Fruit fly (Drosophila melanogaster): ENCODE measurements around the gene GCS1.

Gene GCS1

DNA sequence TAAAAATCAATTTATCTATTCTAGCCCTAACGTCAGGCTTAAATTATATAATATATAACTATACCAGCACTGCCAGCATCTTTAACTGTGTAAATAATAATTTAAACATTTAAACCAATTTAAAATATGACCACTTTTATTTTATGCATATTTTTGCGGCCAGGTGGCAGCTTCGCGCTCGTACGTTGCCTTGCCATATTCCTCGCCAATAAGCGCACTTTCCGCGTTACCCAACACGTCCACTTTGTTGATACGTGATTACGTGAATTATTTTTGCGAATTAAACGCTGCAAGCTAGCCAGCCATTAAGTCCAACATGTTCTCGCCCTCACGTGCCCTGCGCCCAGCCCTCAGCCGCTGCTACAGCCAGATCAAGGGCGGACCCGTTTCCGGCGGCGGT is 2.0 kb upstream of the GCS1 start, which contains the start of gene NdufV3 (continued):
- TF ChIP-seq CG4617 (GFP tag; optimal IDR thresholded peaks at IDR 0.05; ENCODE audit: borderline replicate concordance), result peak; percentile 8
- no peak for TF ChIP-seq jing (GFP tag; optimal IDR thresholded peaks at IDR 0.05)
- no peak for TF ChIP-seq CG1832 (GFP tag; optimal IDR thresholded peaks at IDR 0.05)
- peak; percentile 11 for TF ChIP-seq nmo (GFP tag; optimal IDR thresholded peaks at IDR 0.05)
- TF ChIP-seq MBD-R2 (GFP tag; IDR thresholded peaks at IDR 0.05), result peak; percentile 51
- no peak for TF ChIP-seq CG14014 (GFP tag; IDR thresholded peaks at IDR 0.05)
- no peak for TF ChIP-seq CG13624 (GFP tag; optimal IDR thresholded peaks at IDR 0.05)
- no peak for TF ChIP-seq CG7372 (GFP tag; IDR thresholded peaks at IDR 0.05)
- no peak for TF ChIP-seq Ada2b (GFP tag; IDR thresholded peaks at IDR 0.05)
- no peak for TF ChIP-seq hbn (GFP tag; IDR thresholded peaks at IDR 0.05; ENCODE audit: partially characterized antibody)
- no peak for TF ChIP-seq rib (GFP tag; IDR thresholded peaks at IDR 0.05)
- TF ChIP-seq HLH3B (GFP tag; IDR thresholded peaks at IDR 0.05), result no peak
- TF ChIP-seq CG3065 (GFP tag; optimal IDR thresholded peaks at IDR 0.05), result no peak
- no peak for TF ChIP-seq CG17568 (GFP tag; optimal IDR thresholded peaks at IDR 0.05)
- no peak for TF ChIP-seq CG1647 (GFP tag; optimal IDR thresholded peaks at IDR 0.05)
- no peak for TF ChIP-seq otp (GFP tag; IDR thresholded peaks at IDR 0.05)
- no peak for TF ChIP-seq CG3995 (GFP tag; optimal IDR thresholded peaks at IDR 0.05)
- no peak for TF ChIP-seq CkIIα-i1 (GFP tag; IDR thresholded peaks at IDR 0.05)
- no peak for TF ChIP-seq Doc3 (GFP tag; IDR thresholded peaks at IDR 0.05; ENCODE audit: partially characterized antibody)
- TF ChIP-seq Poxn (GFP tag; IDR thresholded peaks at IDR 0.05), result no peak
- no peak for TF ChIP-seq CG10209 (GFP tag; optimal IDR thresholded peaks at IDR 0.05)
- no peak for TF ChIP-seq ato (GFP tag; IDR thresholded peaks at IDR 0.05; ENCODE audit: partially characterized antibody)
- TF ChIP-seq CG10565 (GFP tag; optimal IDR thresholded peaks at IDR 0.05), result no peak
- TF ChIP-seq lab (GFP tag; optimal IDR thresholded peaks at IDR 0.05), result peak; percentile 14
- no peak for TF ChIP-seq zf30C (GFP tag; optimal IDR thresholded peaks at IDR 0.05)
- no peak for TF ChIP-seq CG18476 (GFP tag; optimal IDR thresholded peaks at IDR 0.05)
- TF ChIP-seq Nf-YC (tag; optimal IDR thresholded peaks at IDR 0.05), result no peak
- TF ChIP-seq CG15269 (tag; optimal IDR thresholded peaks at IDR 0.05), result no peak
- no peak for TF ChIP-seq bbx (GFP tag; IDR thresholded peaks at IDR 0.05; ENCODE audit: partially characterized antibody)
- no peak for TF ChIP-seq ap (GFP tag; IDR thresholded peaks at IDR 0.05)
- TF ChIP-seq CG14860 (GFP tag; IDR thresholded peaks at IDR 0.05; ENCODE audit: partially characterized antibody), result no peak
- no peak for TF ChIP-seq CG2889 (GFP tag; IDR thresholded peaks at IDR 0.05)
- TF ChIP-seq CG16815 (GFP tag; optimal IDR thresholded peaks at IDR 0.05), result no peak
- TF ChIP-seq tx (GFP tag; optimal IDR thresholded peaks at IDR 0.05), result no peak
- no peak for TF ChIP-seq CG32767 (GFP tag; IDR thresholded peaks at IDR 0.05)
- no peak for TF ChIP-seq cg (GFP tag; optimal IDR thresholded peaks at IDR 0.05)
- no peak for TF ChIP-seq lola (GFP tag; optimal IDR thresholded peaks at IDR 0.05)
- no peak for TF ChIP-seq CG7745 (tag; optimal IDR thresholded peaks at IDR 0.05)
- TF ChIP-seq CG10543 (GFP tag; optimal IDR thresholded peaks at IDR 0.05), result no peak
- TF ChIP-seq CG9797 (GFP tag; optimal IDR thresholded peaks at IDR 0.05), result no peak
- TF ChIP-seq CG3407 (GFP tag; optimal IDR thresholded peaks at IDR 0.05), result no peak
- TF ChIP-seq dmrt11E (tag; optimal IDR thresholded peaks at IDR 0.05), result no peak
- no peak for TF ChIP-seq dimm (GFP tag; IDR thresholded peaks at IDR 0.05)
- TF ChIP-seq CG8359 (GFP tag; optimal IDR thresholded peaks at IDR 0.05; ENCODE audit: borderline replicate concordance), result no peak
- TF ChIP-seq CG12071 (GFP tag; optimal IDR thresholded peaks at IDR 0.05), result no peak
- peak; percentile 4 for TF ChIP-seq CG9437 (GFP tag; optimal IDR thresholded peaks at IDR 0.05)
- TF ChIP-seq Rfx (GFP tag; IDR thresholded peaks at IDR 0.05), result peak; percentile 67
- no peak for TF ChIP-seq Hsf (GFP tag; optimal IDR thresholded peaks at IDR 0.05)
- no peak for TF ChIP-seq CG8281 (tag; optimal IDR thresholded peaks at IDR 0.05)
- TF ChIP-seq vfl (GFP tag; optimal IDR thresholded peaks at IDR 0.05), result no peak
- no peak for TF ChIP-seq kay (GFP tag; optimal IDR thresholded peaks at IDR 0.05)
